Worm (Caenorhabditis elegans) whole organism, midembryonic: Measurements from ENCODE around the gene ZK809.9.

ENCODE experiments used
- flt-1 ChIP-seq: fragments of 200-800 bp; sonication (Bioruptor generic); IDR thresholded peaks from 2 replicates; pipeline ENCODE4 v1.3.6; 2022; ENCODE audit warnings: missing genetic modification characterization, missing compliant biosample characterization
- klf-2 ChIP-seq: fragments of 200-800 bp; sonication (Bioruptor generic); conservative IDR thresholded peaks from 2 replicates; pipeline ENCODE4 v1.3.6; 2022; ENCODE audit warnings: missing genetic modification reagents, missing genetic modification characterization, missing compliant biosample characterization
- med-1 ChIP-seq: sonication (generic microtip); optimal IDR thresholded peaks from 2 replicates; lab custom pipeline; 2017; ENCODE audit warnings: missing genetic modification characterization, mild to moderate bottlenecking, missing compliant biosample characterization, antibody characterized with exemption, missing genetic modification reagents; ENCODE audit not compliant: insufficient read depth
- ztf-23 ChIP-seq: fragments of 200-800 bp; sonication (Bioruptor generic); IDR thresholded peaks from 2 replicates; pipeline ENCODE4 v1.3.6; 2022; ENCODE audit warnings: missing genetic modification reagents, missing genetic modification characterization, missing compliant biosample characterization

- TF ChIP-seq ztf-23 (GFP tag; lab: Robert Waterston, UW) = no peak
- TF ChIP-seq flt-1 = no peak
- no peak for TF ChIP-seq klf-2 (GFP tag; lab: Robert Waterston, UW)
- no peak for TF ChIP-seq med-1 (GFP tag; lab: Kevin White, UChicago)
Observed at ce11 chrIV:11649031-11649430, 16.1 kb upstream of the ZK809.9 start, which contains the start of gene ZK809.8.
